Worm (Caenorhabditis elegans) whole organism, early embryonic: ENCODE measurements around the gene F08H9.4.

Source experiments
- aly-1 ChIP-seq: sonication (generic microtip); optimal IDR thresholded peaks from 2 replicates; lab custom pipeline; 2016; ENCODE audit warnings: missing genetic modification characterization, missing compliant biosample characterization
- ama-1 ChIP-seq: fragments of 150-350 bp; optimal IDR thresholded peaks from 2 replicates; lab custom pipeline; 2014
- ceh-36 ChIP-seq: sonication (generic microtip); optimal IDR thresholded peaks from 2 replicates; lab custom pipeline; 2016; ENCODE audit warnings: missing genetic modification characterization, inconsistent platforms, missing compliant biosample characterization
- ets-7 ChIP-seq: sonication (generic microtip); optimal IDR thresholded peaks from 2 replicates; lab custom pipeline; 2016; ENCODE audit warnings: missing genotype, missing genetic modification characterization, missing compliant biosample characterization
- flt-1 ChIP-seq: fragments of 200-800 bp; sonication (Bioruptor generic); IDR thresholded peaks from 2 replicates; pipeline ENCODE4 v1.3.6; 2022; ENCODE audit warnings: missing genetic modification characterization, missing compliant biosample characterization
- hmbx-1 ChIP-seq: sonication (generic microtip); optimal IDR thresholded peaks from 2 replicates; lab custom pipeline; 2016; ENCODE audit warnings: mild to moderate bottlenecking, missing genetic modification characterization, missing compliant biosample characterization
- hmg-4 ChIP-seq: fragments of 200-800 bp; sonication (Bioruptor generic); optimal IDR thresholded peaks from 2 replicates; lab custom pipeline; 2018; ENCODE audit warnings: mild to moderate bottlenecking, missing genetic modification characterization, missing compliant biosample characterization
- sea-1 ChIP-seq: fragments of 200-800 bp; sonication (Bioruptor generic); conservative IDR thresholded peaks from 2 replicates; pipeline ENCODE4 v1.3.6; 2022; ENCODE audit warnings: missing genetic modification characterization, missing compliant biosample characterization
- tbx-11 ChIP-seq: fragments of 200-800 bp; sonication (Bioruptor generic); IDR thresholded peaks from 2 replicates; pipeline ENCODE4 v1.3.6; 2022; ENCODE audit warnings: missing genetic modification characterization, missing compliant biosample characterization

DNA sequence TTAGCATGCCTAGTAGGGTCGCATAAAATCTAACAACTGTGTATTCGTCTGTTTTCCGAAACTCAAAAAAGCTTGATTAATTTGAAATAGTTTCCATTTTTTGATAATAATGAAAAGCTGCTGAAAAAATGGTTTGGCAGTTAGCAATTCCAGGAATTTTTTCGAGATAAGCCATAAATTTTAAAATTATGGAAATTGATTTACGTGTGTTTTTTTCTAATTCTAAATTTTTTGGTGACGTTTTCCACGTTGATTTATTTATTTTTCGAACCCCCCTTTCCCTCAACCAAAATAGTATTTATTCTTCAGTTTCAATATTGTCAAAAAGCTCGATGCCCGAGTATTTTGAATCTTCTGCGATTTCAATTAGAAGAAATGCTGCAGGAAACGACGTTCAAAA is 35.4 kb downstream of the F08H9.4 start, which contains the start of gene F23B12.1:
- no peak for TF ChIP-seq hmbx-1 (tag; lab: Kevin White, UChicago)
- TF ChIP-seq sea-1 (GFP tag; lab: Robert Waterston, UW), result no peak
- TF ChIP-seq tbx-11 (GFP tag; lab: Robert Waterston, UW), result no peak
- no peak for TF ChIP-seq aly-1 (tag; lab: Kevin White, UChicago)
- no peak for TF ChIP-seq ama-1 (lab: Kevin White, UChicago)
- no peak for TF ChIP-seq hmg-4 (GFP tag; lab: Kevin White, UChicago)
- no peak for TF ChIP-seq ceh-36
- TF ChIP-seq flt-1, result no peak
- TF ChIP-seq ets-7 (tag; lab: Kevin White, UChicago), result no peak
